Fruit fly (Drosophila melanogaster) whole organism, embryonic: ENCODE data around the gene TpnC25D.

Experiments used
- Abd-B ChIP-seq: fragments of 200-800 bp; sonication (Bioruptor generic); optimal IDR thresholded peaks from 2 replicates; lab custom pipeline; 2018; ENCODE audit warnings: missing biosample characterization, mild to moderate bottlenecking, missing genetic modification characterization, moderate library complexity
- Antp ChIP-seq: fragments of 200-800 bp; sonication (Bioruptor generic); optimal IDR thresholded peaks from 3 replicates; lab custom pipeline; 2016; ENCODE audit warnings: missing biosample characterization, missing genetic modification characterization
- B-H1 ChIP-seq: fragments of 200-800 bp; sonication (Bioruptor generic); IDR thresholded peaks from 3 replicates; pipeline ENCODE4 v1.3.6; 2022; ENCODE audit warnings: missing biosample characterization, missing genetic modification characterization
- Blimp-1 ChIP-seq: fragments of 200-800 bp; sonication (Bioruptor generic); optimal IDR thresholded peaks from 3 replicates; lab custom pipeline; 2018; ENCODE audit warnings: missing biosample characterization, missing genetic modification characterization, mild to moderate bottlenecking, moderate library complexity, missing genetic modification reagents
- CG12219 ChIP-seq: fragments of 200-800 bp; sonication (Bioruptor generic); optimal IDR thresholded peaks from 3 replicates; lab custom pipeline; 2018; ENCODE audit warnings: missing biosample characterization, mild to moderate bottlenecking, missing genetic modification characterization
- CG13424 ChIP-seq: fragments of 200-800 bp; sonication (Bioruptor generic); optimal IDR thresholded peaks from 2 replicates; lab custom pipeline; 2019; ENCODE audit warnings: missing biosample characterization, mild to moderate bottlenecking, missing genetic modification characterization, moderate library complexity
- CG15073 ChIP-seq: fragments of 200-800 bp; sonication (Bioruptor generic); optimal IDR thresholded peaks from 2 replicates; lab custom pipeline; 2016; ENCODE audit warnings: missing biosample characterization, missing genetic modification characterization
- CG1603 ChIP-seq: fragments of 200-800 bp; sonication (Bioruptor generic); optimal IDR thresholded peaks from 2 replicates; lab custom pipeline; 2019; ENCODE audit warnings: missing biosample characterization, mild to moderate bottlenecking, missing genetic modification characterization, moderate library complexity
- CG16815 ChIP-seq: fragments of 200-800 bp; sonication (Bioruptor generic); optimal IDR thresholded peaks from 3 replicates; lab custom pipeline; 2017; ENCODE audit warnings: missing biosample characterization, mild to moderate bottlenecking, missing genetic modification characterization
- CG17802 ChIP-seq: fragments of 200-800 bp; sonication (Bioruptor generic); optimal IDR thresholded peaks from 2 replicates; lab custom pipeline; 2018; ENCODE audit warnings: missing biosample characterization, mild to moderate bottlenecking, missing genetic modification characterization, moderate library complexity
- CG17829 ChIP-seq: fragments of 200-800 bp; optimal IDR thresholded peaks from 2 replicates; lab custom pipeline; 2019; ENCODE audit warnings: missing biosample characterization, mild to moderate bottlenecking, missing genetic modification characterization, moderate library complexity
- CG18011 ChIP-seq: fragments of 200-800 bp; sonication (Bioruptor generic); optimal IDR thresholded peaks from 2 replicates; lab custom pipeline; 2017; ENCODE audit warnings: missing biosample characterization, missing genetic modification characterization, mild to moderate bottlenecking, moderate library complexity, missing genotype
- CG18262 ChIP-seq: fragments of 200-800 bp; optimal IDR thresholded peaks from 3 replicates; lab custom pipeline; 2019; ENCODE audit warnings: missing biosample characterization, mild to moderate bottlenecking, missing genetic modification characterization, moderate library complexity
- CG18599 ChIP-seq: fragments of 200-800 bp; sonication (Bioruptor generic); optimal IDR thresholded peaks from 3 replicates; lab custom pipeline; 2017; ENCODE audit warnings: missing biosample characterization, missing genetic modification characterization, mild to moderate bottlenecking, moderate library complexity, missing genetic modification reagents
- CG2120 ChIP-seq: fragments of 200-800 bp; sonication (Bioruptor generic); optimal IDR thresholded peaks from 3 replicates; lab custom pipeline; 2016; ENCODE audit warnings: missing biosample characterization, missing genetic modification characterization
- CG2202 ChIP-seq: fragments of 200-800 bp; sonication (Bioruptor generic); optimal IDR thresholded peaks from 2 replicates; lab custom pipeline; 2018; ENCODE audit warnings: missing biosample characterization, mild to moderate bottlenecking, missing genetic modification characterization
- CG30431 ChIP-seq: fragments of 200-800 bp; sonication (Bioruptor generic); optimal IDR thresholded peaks from 2 replicates; lab custom pipeline; 2017; ENCODE audit warnings: missing biosample characterization, missing genetic modification characterization
- CG32532 ChIP-seq: fragments of 200-800 bp; sonication (Bioruptor generic); IDR thresholded peaks from 2 replicates; pipeline ENCODE4 v1.3.6; 2022; ENCODE audit warnings: missing biosample characterization, missing genetic modification characterization
- CG6175 ChIP-seq: fragments of 200-800 bp; sonication (Bioruptor generic); IDR thresholded peaks from 3 replicates; pipeline ENCODE4 v1.3.6; 2022; ENCODE audit warnings: missing biosample characterization, missing genetic modification characterization
- CG9609 ChIP-seq: fragments of 200-800 bp; sonication (Bioruptor generic); optimal IDR thresholded peaks from 3 replicates; lab custom pipeline; 2016; ENCODE audit warnings: missing biosample characterization, missing genetic modification characterization
- CoRest ChIP-seq: fragments of 200-800 bp; sonication (Bioruptor generic); optimal IDR thresholded peaks from 3 replicates; lab custom pipeline; 2018; ENCODE audit warnings: missing biosample characterization, mild to moderate bottlenecking, missing genetic modification characterization, moderate library complexity
- Ets65A ChIP-seq: fragments of 200-800 bp; sonication (Bioruptor generic); peaks from one replicate; lab custom pipeline; 2016; ENCODE audit warnings: missing biosample characterization, missing genetic modification characterization
- H15 ChIP-seq: fragments of 200-800 bp; sonication (Bioruptor generic); IDR thresholded peaks from 3 replicates; pipeline ENCODE4 v1.3.6; 2022; ENCODE audit warnings: missing biosample characterization, missing genetic modification characterization
- Hey ChIP-seq: fragments of 200-800 bp; sonication (Bioruptor generic); optimal IDR thresholded peaks from 3 replicates; lab custom pipeline; 2018; ENCODE audit warnings: missing biosample characterization, mild to moderate bottlenecking, missing genetic modification characterization
- Hr51 ChIP-seq, 2 experiments: fragments of 200-800 bp; sonication (Bioruptor generic); optimal IDR thresholded peaks; 2 replicates in 1 of 2; 3 replicates in 1 of 2; lab custom pipeline; 2016 to 2018; ENCODE audit warnings: missing biosample characterization in 2 of 2, missing genetic modification characterization in 2 of 2, mild to moderate bottlenecking in 1 of 2, moderate library complexity in 1 of 2
- Lpt ChIP-seq: fragments of >200 bp; optimal IDR thresholded peaks from 2 replicates; lab custom pipeline; 2018; ENCODE audit warnings: missing biosample characterization, missing genetic modification characterization
- Nf-YA ChIP-seq: fragments of 200-800 bp; sonication (Bioruptor generic); IDR thresholded peaks from 2 replicates; pipeline ENCODE4 v1.3.6; 2022; ENCODE audit warnings: missing biosample characterization, missing genetic modification characterization
- Oli ChIP-seq: fragments of 200-800 bp; sonication (Bioruptor generic); optimal IDR thresholded peaks from 2 replicates; lab custom pipeline; 2018; ENCODE audit warnings: missing biosample characterization, mild to moderate bottlenecking, missing genetic modification characterization, moderate library complexity
- Pdp1 ChIP-seq, 2 experiments: fragments of 200-800 bp; sonication (Bioruptor generic); optimal IDR thresholded peaks; 3 replicates each; lab custom pipeline; 2016; ENCODE audit warnings: missing biosample characterization in 2 of 2, missing genetic modification characterization in 2 of 2, mild to moderate bottlenecking in 1 of 2, moderate library complexity in 1 of 2
- Poxn ChIP-seq: fragments of 200-800 bp; sonication (Bioruptor generic); IDR thresholded peaks from 2 replicates; pipeline ENCODE4 v1.3.6; 2022; ENCODE audit warnings: missing biosample characterization, missing genetic modification characterization
- Scr ChIP-seq: fragments of 200-800 bp; sonication (Bioruptor generic); IDR thresholded peaks from 2 replicates; pipeline ENCODE4 v1.3.6; 2022; ENCODE audit warnings: missing biosample characterization, missing genetic modification characterization; ENCODE audit not compliant: partially characterized antibody
- bbx ChIP-seq: fragments of 200-800 bp; sonication (Bioruptor generic); IDR thresholded peaks from 2 replicates; pipeline ENCODE4 v1.3.6; 2022; ENCODE audit warnings: missing biosample characterization, missing genetic modification characterization; ENCODE audit not compliant: partially characterized antibody
- bsh ChIP-seq, 2 experiments: fragments of 200-800 bp; sonication (Bioruptor generic); optimal IDR thresholded peaks; 2 replicates each; lab custom pipeline; 2017 to 2018; ENCODE audit warnings: mild to moderate bottlenecking in 2 of 2, missing biosample characterization in 2 of 2, missing genetic modification characterization in 2 of 2, moderate library complexity in 1 of 2
- disco-r ChIP-seq: fragments of 200-800 bp; sonication (Bioruptor generic); optimal IDR thresholded peaks from 2 replicates; lab custom pipeline; 2016; ENCODE audit warnings: missing biosample characterization, missing genetic modification characterization
- gem ChIP-seq: fragments of 200-800 bp; sonication (Bioruptor generic); optimal IDR thresholded peaks from 2 replicates; lab custom pipeline; 2019; ENCODE audit warnings: missing biosample characterization, mild to moderate bottlenecking, missing genetic modification characterization, moderate library complexity
- gsb-n ChIP-seq: fragments of 200-800 bp; sonication (Bioruptor generic); optimal IDR thresholded peaks from 3 replicates; lab custom pipeline; 2018; ENCODE audit warnings: missing biosample characterization, mild to moderate bottlenecking, missing genetic modification characterization
- gt ChIP-seq: fragments of 200-800 bp; sonication (Bioruptor generic); IDR thresholded peaks from 2 replicates; pipeline ENCODE4 v1.3.6; 2022; ENCODE audit warnings: missing biosample characterization, missing genetic modification characterization
- hkb ChIP-seq, 2 experiments: fragments of 200-800 bp in 1 of 2; fragments of >200 bp in 1 of 2; sonication (Bioruptor generic) in 1 of 2; IDR thresholded peaks in 1 of 2; optimal IDR thresholded peaks in 1 of 2; 2 replicates each; pipeline versions ENCODE4 v1.3.6 to Lab custom; 2017 to 2022; ENCODE audit warnings: missing biosample characterization in 1 of 2, missing genetic modification characterization in 1 of 2
- insv ChIP-seq, 2 experiments: fragments of 200-800 bp; sonication (Bioruptor generic); optimal IDR thresholded peaks; 3 replicates each; lab custom pipeline; 2016 to 2018; ENCODE audit warnings: missing biosample characterization in 2 of 2, missing genetic modification characterization in 2 of 2
- klu ChIP-seq: fragments of 200-800 bp; sonication (Bioruptor generic); IDR thresholded peaks from 2 replicates; pipeline ENCODE4 v1.3.6; 2022; ENCODE audit warnings: missing biosample characterization, missing genetic modification characterization
- lmd ChIP-seq: fragments of 200-800 bp; sonication (Bioruptor generic); IDR thresholded peaks from 2 replicates; pipeline ENCODE4 v1.3.6; 2022; ENCODE audit warnings: missing biosample characterization, missing genetic modification characterization
- mirr ChIP-seq: fragments of 200-800 bp; sonication (Bioruptor generic); optimal IDR thresholded peaks from 3 replicates; lab custom pipeline; 2018; ENCODE audit warnings: missing biosample characterization, mild to moderate bottlenecking, missing genetic modification characterization
- phol ChIP-seq: fragments of 200-800 bp; sonication (Bioruptor generic); optimal IDR thresholded peaks from 3 replicates; lab custom pipeline; 2018; ENCODE audit warnings: missing biosample characterization, mild to moderate bottlenecking, missing genetic modification characterization, moderate library complexity
- slp2 ChIP-seq: fragments of 200-800 bp; sonication (Bioruptor generic); optimal IDR thresholded peaks from 2 replicates; lab custom pipeline; 2016; ENCODE audit warnings: missing biosample characterization, missing genetic modification characterization
- stc ChIP-seq: fragments of 200-800 bp; sonication (Bioruptor generic); IDR thresholded peaks from 2 replicates; pipeline ENCODE4 v1.3.6; 2022; ENCODE audit warnings: missing biosample characterization, missing genetic modification characterization
- tna ChIP-seq: fragments of 200-800 bp; sonication (Bioruptor generic); IDR thresholded peaks from 2 replicates; pipeline ENCODE4 v1.3.6; 2022; ENCODE audit warnings: missing biosample characterization, missing genetic modification characterization; ENCODE audit not compliant: partially characterized antibody
- zf30C ChIP-seq: fragments of 200-800 bp; sonication (Bioruptor generic); optimal IDR thresholded peaks from 3 replicates; lab custom pipeline; 2018; ENCODE audit warnings: missing biosample characterization, mild to moderate bottlenecking, missing genetic modification characterization
- zfh1 ChIP-seq: fragments of 200-800 bp; sonication (Bioruptor generic); IDR thresholded peaks from 3 replicates; pipeline ENCODE4 v1.3.6; 2022; ENCODE audit warnings: missing biosample characterization, missing genetic modification characterization

Gene TpnC25D

DNA sequence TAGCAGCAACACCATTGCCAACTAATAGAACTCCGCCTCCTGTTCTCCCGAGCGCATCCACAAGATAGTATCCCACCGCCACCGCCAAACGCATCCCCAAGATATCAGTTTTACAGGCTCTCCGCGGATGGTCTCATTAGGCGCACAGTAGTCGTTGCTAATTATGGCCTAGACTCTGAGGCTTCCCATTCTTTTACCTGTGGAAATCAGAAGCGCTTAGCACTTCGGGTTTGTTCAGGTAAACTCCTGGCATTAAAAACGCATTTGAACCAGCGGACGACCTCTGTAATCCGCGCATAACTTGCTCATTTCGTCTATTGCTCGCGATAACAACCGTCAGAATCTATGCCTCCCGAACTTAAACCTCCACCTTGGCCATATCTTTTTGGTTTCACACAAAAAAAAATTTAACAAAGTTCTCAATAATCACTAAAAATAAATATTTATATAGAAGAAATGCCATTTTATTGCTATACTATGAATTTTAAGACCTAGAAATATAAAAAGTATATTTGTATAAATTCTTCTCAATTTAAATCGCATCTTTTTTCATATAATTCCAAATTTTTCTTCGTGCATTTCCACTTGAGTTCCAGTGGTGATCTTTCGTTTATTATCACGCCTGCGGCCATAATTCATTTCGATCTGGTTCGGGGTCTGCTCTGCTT lies 21.5 kb downstream of the TpnC25D start (continued):
- peak; percentile 62 for TF ChIP-seq lmd (GFP tag; lab: Robert Waterston, UW)
- no peak for TF ChIP-seq insv (GFP tag; optimal IDR thresholded peaks at IDR 0.05; lab: Kevin White, UChicago)
- TF ChIP-seq Ets65A (GFP tag; lab: Kevin White, UChicago), result no peak
- 0 out of 3 replicates have a peak, but pooled peaks have one; percentile 11 for TF ChIP-seq H15
- peak; percentile 87 for TF ChIP-seq zf30C
- no peak for TF ChIP-seq mirr
- TF ChIP-seq CG13424 (tag; lab: Kevin White, UChicago), result peak; percentile 77
- peak; percentile 93 for TF ChIP-seq gsb-n (tag; lab: Kevin White, UChicago)
- TF ChIP-seq CG18262 (tag; lab: Kevin White, UChicago), result peak; percentile 92
- TF ChIP-seq Antp (GFP tag; lab: Kevin White, UChicago), result no peak
- peak; percentile 92 for TF ChIP-seq gem (tag; lab: Kevin White, UChicago)
- no peak for TF ChIP-seq Pdp1 (GFP tag; optimal IDR thresholded peaks at IDR 0.05; lab: Kevin White, UChicago)
- TF ChIP-seq Lpt (GFP tag; lab: Kevin White, UChicago), result no peak
- TF ChIP-seq hkb (optimal IDR thresholded peaks at IDR 0.05; lab: Kevin White, UChicago), result no peak
- 0 out of 2 replicates have a peak, but pooled peaks have one; percentile 40 for TF ChIP-seq hkb (GFP tag; IDR thresholded peaks at IDR 0.05; lab: Robert Waterston, UW)
- TF ChIP-seq CG9609 (GFP tag; lab: Kevin White, UChicago), result no peak
- no peak for TF ChIP-seq CG15073 (GFP tag; lab: Kevin White, UChicago)
- no peak for TF ChIP-seq CG18011 (GFP tag; lab: Kevin White, UChicago)
- no peak for TF ChIP-seq CG6175
- peak; percentile 81 for TF ChIP-seq phol (tag; lab: Kevin White, UChicago)
- TF ChIP-seq CG32532 (GFP tag; lab: Robert Waterston, UW), result no peak
- no peak for TF ChIP-seq Hey (tag; lab: Kevin White, UChicago)
- no peak for TF ChIP-seq CG30431 (GFP tag; lab: Kevin White, UChicago)
- no peak for TF ChIP-seq Poxn (GFP tag; lab: Robert Waterston, UW)
- no peak for TF ChIP-seq tna (GFP tag; lab: Robert Waterston, UW)
- TF ChIP-seq CG12219, result no peak
- no peak for TF ChIP-seq stc (GFP tag; lab: Robert Waterston, UW)
- TF ChIP-seq bsh (GFP tag; optimal IDR thresholded peaks at IDR 0.05; lab: Kevin White, UChicago), result peak in 1 of 2 experiments; percentile 90
- no peak for TF ChIP-seq CG1603 (tag; lab: Kevin White, UChicago)
- TF ChIP-seq CG17802, result peak; percentile 0
- peak; percentile 79 for TF ChIP-seq CoRest (tag; lab: Kevin White, UChicago)
- TF ChIP-seq CG16815 (GFP tag; lab: Kevin White, UChicago), result peak; percentile 68
- TF ChIP-seq Nf-YA (GFP tag; lab: Robert Waterston, UW), result no peak
- peak; percentile 22 for TF ChIP-seq CG18599
- TF ChIP-seq Hr51 (GFP tag; optimal IDR thresholded peaks at IDR 0.05; lab: Kevin White, UChicago), result peak in 1 of 2 experiments; percentile 56
- no peak for TF ChIP-seq gt
- no peak for TF ChIP-seq CG2120
- no peak for TF ChIP-seq slp2 (GFP tag; lab: Kevin White, UChicago)
- no peak for TF ChIP-seq Scr (GFP tag; lab: Robert Waterston, UW)
- TF ChIP-seq klu (GFP tag; lab: Robert Waterston, UW), result no peak
- TF ChIP-seq Oli, result peak; percentile 62
- TF ChIP-seq Abd-B, result peak; percentile 67
- peak; percentile 55; the same call in 2 of the 3 replicates for TF ChIP-seq zfh1 (GFP tag; lab: Robert Waterston, UW)
- no peak for TF ChIP-seq bbx (GFP tag; lab: Robert Waterston, UW)
- TF ChIP-seq B-H1 (GFP tag; lab: Robert Waterston, UW), result no peak
- peak; percentile 80 for TF ChIP-seq CG2202 (tag; lab: Kevin White, UChicago)
- no peak for TF ChIP-seq disco-r (GFP tag; lab: Kevin White, UChicago)
- TF ChIP-seq CG17829 (tag; lab: Kevin White, UChicago), result peak; percentile 89
- TF ChIP-seq Blimp-1 (GFP tag; lab: Kevin White, UChicago), result peak; percentile 84
